Fruit fly (Drosophila melanogaster) whole organism, embryonic: ENCODE data around the gene Trax.

Experiments
- CG10209 ChIP-seq: fragments of 200-800 bp; sonication (Bioruptor generic); optimal IDR thresholded peaks from 3 replicates; lab custom pipeline; 2017; ENCODE audit warnings: missing biosample characterization, mild to moderate bottlenecking, missing genetic modification characterization, missing genetic modification reagents
- CG10267 ChIP-seq: fragments of 200-800 bp; sonication (Bioruptor generic); optimal IDR thresholded peaks from 2 replicates; lab custom pipeline; 2018; ENCODE audit warnings: missing biosample characterization, mild to moderate bottlenecking, missing genetic modification characterization, moderate library complexity
- CG10366 ChIP-seq: fragments of 200-800 bp; sonication (Bioruptor generic); IDR thresholded peaks from 2 replicates; pipeline ENCODE4 v1.3.6; 2022; ENCODE audit warnings: missing biosample characterization, missing genetic modification characterization
- CG11695 ChIP-seq: fragments of 200-800 bp; sonication (Bioruptor generic); IDR thresholded peaks from 3 replicates; pipeline ENCODE4 v1.3.6; 2022; ENCODE audit warnings: missing biosample characterization, missing genetic modification characterization
- CG12391 ChIP-seq: fragments of 200-800 bp; sonication (Bioruptor generic); optimal IDR thresholded peaks from 3 replicates; lab custom pipeline; 2018; ENCODE audit warnings: missing biosample characterization, mild to moderate bottlenecking, missing genetic modification characterization, moderate library complexity
- CG12769 ChIP-seq: fragments of 200-800 bp; sonication (Bioruptor generic); optimal IDR thresholded peaks from 2 replicates; lab custom pipeline; 2019; ENCODE audit warnings: missing biosample characterization, mild to moderate bottlenecking, missing genetic modification characterization, moderate library complexity
- CG13296 ChIP-seq: fragments of 200-800 bp; sonication (Bioruptor generic); optimal IDR thresholded peaks from 3 replicates; lab custom pipeline; 2018; ENCODE audit warnings: missing biosample characterization, mild to moderate bottlenecking, missing genetic modification characterization
- CG14710 ChIP-seq: fragments of 200-800 bp; sonication (Bioruptor generic); optimal IDR thresholded peaks from 3 replicates; lab custom pipeline; 2019; ENCODE audit warnings: missing biosample characterization, mild to moderate bottlenecking, missing genetic modification characterization, moderate library complexity
- CG1603 ChIP-seq: fragments of 200-800 bp; sonication (Bioruptor generic); optimal IDR thresholded peaks from 2 replicates; lab custom pipeline; 2019; ENCODE audit warnings: missing biosample characterization, mild to moderate bottlenecking, missing genetic modification characterization, moderate library complexity
- CG17328 ChIP-seq: fragments of 200-800 bp; sonication (Bioruptor generic); IDR thresholded peaks from 2 replicates; pipeline ENCODE4 v1.3.6; 2022; ENCODE audit warnings: missing biosample characterization, missing genetic modification characterization
- CG18262 ChIP-seq: fragments of 200-800 bp; optimal IDR thresholded peaks from 3 replicates; lab custom pipeline; 2019; ENCODE audit warnings: missing biosample characterization, mild to moderate bottlenecking, missing genetic modification characterization, moderate library complexity
- CG32767 ChIP-seq: fragments of 200-800 bp; sonication (Bioruptor generic); IDR thresholded peaks from 2 replicates; pipeline ENCODE4 v1.3.6; 2022; ENCODE audit warnings: missing biosample characterization, missing genetic modification characterization
- CG7786 ChIP-seq: fragments of 200-800 bp; sonication (Bioruptor generic); optimal IDR thresholded peaks from 2 replicates; lab custom pipeline; 2016; ENCODE audit warnings: missing biosample characterization, missing genetic modification characterization
- CG9817 ChIP-seq: fragments of 200-800 bp; sonication (Bioruptor generic); optimal IDR thresholded peaks from 2 replicates; lab custom pipeline; 2018; ENCODE audit warnings: missing biosample characterization, mild to moderate bottlenecking, missing genetic modification characterization, moderate library complexity
- Elba2 ChIP-seq: fragments of 200-800 bp; sonication (Bioruptor generic); optimal IDR thresholded peaks from 3 replicates; lab custom pipeline; 2016; ENCODE audit warnings: missing biosample characterization, missing genetic modification characterization
- Hr3 ChIP-seq: fragments of 200-800 bp; sonication (Bioruptor generic); optimal IDR thresholded peaks from 3 replicates; lab custom pipeline; 2016; ENCODE audit warnings: missing biosample characterization, missing genetic modification characterization
- Meics ChIP-seq: fragments of 200-800 bp; sonication (Bioruptor generic); optimal IDR thresholded peaks from 2 replicates; lab custom pipeline; 2017; ENCODE audit warnings: missing biosample characterization, mild to moderate bottlenecking, missing genetic modification characterization
- NC2β ChIP-seq: fragments of 200-800 bp; sonication (Bioruptor generic); optimal IDR thresholded peaks from 2 replicates; lab custom pipeline; 2016; ENCODE audit warnings: missing biosample characterization, missing genetic modification characterization
- PHDP ChIP-seq: fragments of 200-800 bp; sonication (Bioruptor generic); optimal IDR thresholded peaks from 3 replicates; lab custom pipeline; 2018; ENCODE audit warnings: missing biosample characterization, mild to moderate bottlenecking, missing genetic modification characterization, moderate library complexity
- Ptx1 ChIP-seq: fragments of 200-800 bp; sonication (Bioruptor generic); IDR thresholded peaks from 2 replicates; pipeline ENCODE4 v1.3.6; 2022; ENCODE audit warnings: missing biosample characterization, missing genetic modification characterization
- Rfx ChIP-seq: fragments of 200-800 bp; sonication (Bioruptor generic); IDR thresholded peaks from 2 replicates; pipeline ENCODE4 v1.3.6; 2022; ENCODE audit warnings: missing biosample characterization, missing genetic modification characterization
- Scr ChIP-seq: fragments of 200-800 bp; sonication (Bioruptor generic); IDR thresholded peaks from 2 replicates; pipeline ENCODE4 v1.3.6; 2022; ENCODE audit warnings: missing biosample characterization, missing genetic modification characterization; ENCODE audit not compliant: partially characterized antibody
- YL-1 ChIP-seq: fragments of 200-800 bp; sonication (Bioruptor generic); optimal IDR thresholded peaks from 3 replicates; lab custom pipeline; 2017; ENCODE audit warnings: missing biosample characterization, mild to moderate bottlenecking, missing genetic modification characterization
- bbx ChIP-seq: fragments of 200-800 bp; sonication (Bioruptor generic); IDR thresholded peaks from 2 replicates; pipeline ENCODE4 v1.3.6; 2022; ENCODE audit warnings: missing biosample characterization, missing genetic modification characterization; ENCODE audit not compliant: partially characterized antibody
- bowl ChIP-seq: fragments of 200-800 bp; sonication (Bioruptor generic); IDR thresholded peaks from 2 replicates; pipeline ENCODE4 v1.3.6; 2022; ENCODE audit warnings: missing biosample characterization, missing genetic modification characterization
- dmrt11E ChIP-seq: fragments of 200-800 bp; sonication (Bioruptor generic); optimal IDR thresholded peaks from 3 replicates; lab custom pipeline; 2018; ENCODE audit warnings: missing biosample characterization, mild to moderate bottlenecking, missing genetic modification characterization, moderate library complexity
- dpn ChIP-seq, 2 experiments: fragments of 200-800 bp; sonication (Bioruptor generic); optimal IDR thresholded peaks; 3 replicates each; lab custom pipeline; 2016; ENCODE audit warnings: missing biosample characterization in 2 of 2, missing genetic modification characterization in 2 of 2
- dysf ChIP-seq: fragments of 200-800 bp; sonication (Bioruptor generic); IDR thresholded peaks from 3 replicates; pipeline ENCODE4 v1.3.6; 2022; ENCODE audit warnings: missing biosample characterization, missing genetic modification characterization
- esg ChIP-seq: fragments of 200-800 bp; sonication (Bioruptor generic); conservative IDR thresholded peaks from 2 replicates; pipeline ENCODE4 v1.3.6; 2022; ENCODE audit warnings: missing biosample characterization, missing genetic modification characterization
- ewg ChIP-seq: fragments of 200-800 bp; sonication (Bioruptor generic); optimal IDR thresholded peaks from 3 replicates; lab custom pipeline; 2017; ENCODE audit warnings: mild to moderate bottlenecking, missing biosample characterization, missing genetic modification reagents, missing genetic modification characterization
- gce ChIP-seq: fragments of 200-800 bp; sonication (Bioruptor generic); IDR thresholded peaks from 3 replicates; pipeline ENCODE4 v1.3.6; 2022; ENCODE audit warnings: missing biosample characterization, missing genetic modification characterization
- grau ChIP-seq: fragments of 200-800 bp; optimal IDR thresholded peaks from 3 replicates; lab custom pipeline; 2019; ENCODE audit warnings: missing biosample characterization, mild to moderate bottlenecking, missing genetic modification characterization, moderate library complexity
- ham ChIP-seq: fragments of 200-800 bp; sonication (Bioruptor generic); IDR thresholded peaks from 2 replicates; pipeline ENCODE4 v1.3.6; 2022; ENCODE audit warnings: missing biosample characterization, missing genetic modification characterization
- kay ChIP-seq: fragments of 200-800 bp; sonication (Bioruptor generic); optimal IDR thresholded peaks from 2 replicates; lab custom pipeline; 2016; ENCODE audit warnings: missing biosample characterization, missing genetic modification characterization
- lmd ChIP-seq: fragments of 200-800 bp; sonication (Bioruptor generic); IDR thresholded peaks from 2 replicates; pipeline ENCODE4 v1.3.6; 2022; ENCODE audit warnings: missing biosample characterization, missing genetic modification characterization
- phol ChIP-seq: fragments of 200-800 bp; sonication (Bioruptor generic); optimal IDR thresholded peaks from 3 replicates; lab custom pipeline; 2018; ENCODE audit warnings: missing biosample characterization, mild to moderate bottlenecking, missing genetic modification characterization, moderate library complexity
- pnt ChIP-seq: fragments of 200-800 bp; sonication (Bioruptor generic); optimal IDR thresholded peaks from 3 replicates; lab custom pipeline; 2016; ENCODE audit warnings: missing biosample characterization, missing genetic modification characterization
- prd ChIP-seq, 3 experiments: fragments of >200 bp in 2 of 3; fragments of 200-800 bp in 1 of 3; sonication (Bioruptor generic) in 1 of 3; optimal IDR thresholded peaks in 2 of 3; IDR thresholded peaks in 1 of 3; 2 replicates in 2 of 3; 3 replicates in 1 of 3; pipeline versions ENCODE4 v1.3.6 to Lab custom; 2017 to 2022; ENCODE audit warnings: missing biosample characterization in 1 of 3, missing genetic modification characterization in 1 of 3
- pzg ChIP-seq: fragments of 200-800 bp; sonication (Bioruptor generic); optimal IDR thresholded peaks from 3 replicates; lab custom pipeline; 2018; ENCODE audit warnings: missing biosample characterization, mild to moderate bottlenecking, missing genetic modification characterization, moderate library complexity
- ranshi ChIP-seq: fragments of 200-800 bp; sonication (Bioruptor generic); IDR thresholded peaks from 2 replicates; pipeline ENCODE4 v1.3.6; 2022; ENCODE audit warnings: missing biosample characterization, missing genetic modification characterization
- row ChIP-seq: fragments of 200-800 bp; sonication (Bioruptor generic); IDR thresholded peaks from 3 replicates; pipeline ENCODE4 v1.3.6; 2022; ENCODE audit warnings: missing biosample characterization, missing genetic modification characterization
- salm ChIP-seq: fragments of 200-800 bp; sonication (Bioruptor generic); optimal IDR thresholded peaks from 2 replicates; lab custom pipeline; 2018; ENCODE audit warnings: missing biosample characterization, mild to moderate bottlenecking, missing genetic modification characterization
- seq ChIP-seq: fragments of 200-800 bp; sonication (Bioruptor generic); IDR thresholded peaks from 2 replicates; pipeline ENCODE4 v1.3.6; 2022; ENCODE audit warnings: missing biosample characterization, missing genetic modification characterization
- sim ChIP-seq: fragments of 200-800 bp; sonication (Bioruptor generic); IDR thresholded peaks from 2 replicates; pipeline ENCODE4 v1.3.6; 2022; ENCODE audit warnings: missing biosample characterization, missing genetic modification characterization
- so ChIP-seq: fragments of 200-800 bp; sonication (Bioruptor generic); IDR thresholded peaks from 3 replicates; pipeline ENCODE4 v1.3.6; 2022; ENCODE audit warnings: missing biosample characterization, missing genetic modification characterization
- ssp ChIP-seq: fragments of 200-800 bp; sonication (Bioruptor generic); IDR thresholded peaks from 2 replicates; pipeline ENCODE4 v1.3.6; 2022; ENCODE audit warnings: missing biosample characterization, missing genetic modification characterization
- tgo ChIP-seq: fragments of 200-800 bp; sonication (Bioruptor generic); IDR thresholded peaks from 3 replicates; pipeline ENCODE4 v1.3.6; 2022; ENCODE audit warnings: missing biosample characterization, missing genetic modification characterization
- tin ChIP-seq: fragments of 200-800 bp; sonication (Bioruptor generic); optimal IDR thresholded peaks from 3 replicates; lab custom pipeline; 2016; ENCODE audit warnings: missing biosample characterization, missing genetic modification characterization
- trem ChIP-seq: fragments of 200-800 bp; optimal IDR thresholded peaks from 3 replicates; lab custom pipeline; 2019; ENCODE audit warnings: missing biosample characterization, mild to moderate bottlenecking, missing genetic modification characterization, moderate library complexity
- tx ChIP-seq: fragments of 200-800 bp; sonication (Bioruptor generic); optimal IDR thresholded peaks from 2 replicates; lab custom pipeline; 2016; ENCODE audit warnings: missing biosample characterization, missing genetic modification characterization
- zf30C ChIP-seq: fragments of 200-800 bp; sonication (Bioruptor generic); optimal IDR thresholded peaks from 3 replicates; lab custom pipeline; 2018; ENCODE audit warnings: missing biosample characterization, mild to moderate bottlenecking, missing genetic modification characterization

The Trax gene

dm6 chr3R:15366839-15367238, 5.3 kb downstream of the Trax start (continued):
- TF ChIP-seq salm (tag; lab: Kevin White, UChicago) (peak; percentile 16), CG17328 (GFP tag; lab: Robert Waterston, UW) (peak; percentile 59), seq (GFP tag; lab: Robert Waterston, UW) (peak; percentile 67), ranshi (GFP tag; lab: Robert Waterston, UW) (peak; percentile 41; the same call in 1 of the 2 replicates), prd (optimal IDR thresholded peaks at IDR 0.05; lab: Kevin White, UChicago) (no peak), prd (GFP tag; IDR thresholded peaks at IDR 0.05; lab: Robert Waterston, UW) (peak; percentile 40; the same call in 2 of the 3 replicates), CG32767 (GFP tag; lab: Robert Waterston, UW) (peak; percentile 9; the same call in 1 of the 2 replicates), esg (GFP tag; lab: Robert Waterston, UW) (peak; percentile 45; the same call in 1 of the 2 replicates), trem (tag; lab: Kevin White, UChicago) (no peak), CG13296 (GFP tag; lab: Kevin White, UChicago) (peak; percentile 20), zf30C (GFP tag; lab: Kevin White, UChicago) (peak; percentile 56), phol (tag; lab: Kevin White, UChicago) (peak; percentile 32), Ptx1 (GFP tag; lab: Robert Waterston, UW) (peak; percentile 39; the same call in 1 of the 2 replicates), CG10209 (peak; percentile 37), so (GFP tag; lab: Robert Waterston, UW) (0 out of 3 replicates have a peak, but pooled peaks have one; percentile 51), Rfx (GFP tag; lab: Robert Waterston, UW) (peak; percentile 39), pnt (GFP tag; lab: Kevin White, UChicago) (no peak), CG9817 (tag; lab: Kevin White, UChicago) (peak; percentile 39), Meics (GFP tag; lab: Kevin White, UChicago) (peak; percentile 13), PHDP (peak; percentile 63), tin (GFP tag; lab: Kevin White, UChicago) (no peak), CG18262 (tag; lab: Kevin White, UChicago) (peak; percentile 47), row (peak; percentile 74), CG12391 (tag; lab: Kevin White, UChicago) (peak; percentile 62), ssp (GFP tag; lab: Robert Waterston, UW) (0 out of 2 replicates have a peak, but pooled peaks have one; percentile 27), ewg (GFP tag; lab: Kevin White, UChicago) (peak; percentile 83), CG10366 (GFP tag; lab: Robert Waterston, UW) (peak; percentile 62), gce (GFP tag; lab: Robert Waterston, UW) (no peak), tgo (GFP tag; lab: Robert Waterston, UW) (peak; percentile 59), grau (tag; lab: Kevin White, UChicago) (peak; percentile 51), dmrt11E (tag; lab: Kevin White, UChicago) (peak; percentile 15), Hr3 (GFP tag; lab: Kevin White, UChicago) (peak; percentile 11), dysf (GFP tag; lab: Robert Waterston, UW) (peak; percentile 40; the same call in 1 of the 3 replicates), dpn (GFP tag; optimal IDR thresholded peaks at IDR 0.05; lab: Kevin White, UChicago) (peak in 1 of 2 experiments; percentile 23), lmd (GFP tag; lab: Robert Waterston, UW) (peak; percentile 48), CG1603 (tag; lab: Kevin White, UChicago) (peak; percentile 17), CG11695 (GFP tag; lab: Robert Waterston, UW) (peak; percentile 61; the same call in 2 of the 3 replicates), tx (no peak)

dm6 chr3R:15367477-15367876, 6.0 kb downstream of the Trax start, which contains the start of gene CG34404:
Gene CG34404, minus strand, starts transcription at chr3R:15367665.
- no peak for TF ChIP-seq CG12769
- TF ChIP-seq bbx (GFP tag; lab: Robert Waterston, UW): peak; percentile 39
- TF ChIP-seq pzg (GFP tag; lab: Kevin White, UChicago): peak; percentile 46
- no peak for TF ChIP-seq sim
- TF ChIP-seq CG7786: no peak
- peak; percentile 9 for TF ChIP-seq YL-1 (GFP tag; lab: Kevin White, UChicago)
- no peak for TF ChIP-seq kay
- TF ChIP-seq Elba2 (GFP tag; lab: Kevin White, UChicago): peak; percentile 31
- peak; percentile 54; the same call in 1 of the 2 replicates for TF ChIP-seq Scr (GFP tag; lab: Robert Waterston, UW)
- TF ChIP-seq NC2β (GFP tag; lab: Kevin White, UChicago): no peak
- peak; percentile 93 for TF ChIP-seq CG10267 (tag; lab: Kevin White, UChicago)
- no peak for TF ChIP-seq bowl (GFP tag; lab: Robert Waterston, UW)
- TF ChIP-seq CG14710 (tag; lab: Kevin White, UChicago): peak; percentile 42
- no peak for TF ChIP-seq ham
